Worm (Caenorhabditis elegans): ENCODE measurements around the gene C45H4.14.

The C45H4.14 gene

DNA sequence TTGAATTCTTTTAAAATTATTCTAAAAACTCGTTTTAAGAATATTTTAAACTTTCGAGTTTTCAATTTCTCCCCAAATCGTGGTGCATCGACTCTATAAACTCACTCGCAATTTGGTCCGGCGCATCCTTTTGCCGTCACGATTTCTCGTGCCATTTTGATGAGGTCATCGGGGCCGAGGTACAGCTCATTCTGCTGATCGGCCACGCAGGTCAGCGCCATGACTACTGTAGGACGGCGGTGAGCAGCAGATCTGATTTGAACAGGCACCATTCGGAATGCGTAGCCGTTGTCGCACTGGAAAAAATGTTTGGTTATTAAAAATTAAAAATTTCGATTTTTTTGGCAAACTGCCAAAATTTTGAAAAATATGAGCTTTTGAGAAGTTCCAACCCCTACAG lies 26.6 kb downstream of the C45H4.14 start:
- TF ChIP-seq rnt-1 (tag; optimal IDR thresholded peaks at IDR 0.05): peak; percentile 16
- no peak for TF ChIP-seq mdl-1 (tag; optimal IDR thresholded peaks at IDR 0.05)

DNA sequence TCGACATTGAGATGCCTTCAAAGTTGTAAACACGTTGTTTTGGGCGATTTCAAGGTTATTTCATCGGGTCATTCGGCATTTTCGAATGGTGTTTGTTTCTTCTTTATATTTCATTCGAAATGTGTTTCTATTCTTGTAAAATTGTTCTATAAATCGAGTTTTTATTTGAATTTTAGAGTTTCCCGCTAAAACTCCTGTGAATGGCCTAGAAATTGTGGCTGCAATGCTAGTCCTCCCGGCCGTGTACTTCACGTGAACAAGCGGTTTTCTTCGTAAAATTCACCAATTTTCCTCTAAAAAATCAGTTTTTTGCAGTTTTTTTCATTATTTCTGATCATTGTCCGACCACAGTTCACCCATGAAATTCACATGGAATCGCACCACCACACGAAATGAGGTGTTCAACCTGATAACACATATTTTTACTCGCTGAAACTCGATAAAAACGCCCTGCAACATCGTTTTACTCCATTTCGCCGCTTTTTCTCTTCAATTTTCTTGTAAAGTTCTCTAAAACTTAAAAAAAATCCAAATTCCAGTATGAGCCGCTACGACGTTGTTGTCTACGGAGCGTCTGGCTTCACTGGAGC lies 32.1 kb downstream of the C45H4.14 start, which contains the start of gene ldp-1:
Gene ldp-1, plus strand, starts transcription at position 540 of the 590 bp plus-strand sequence.
- TF ChIP-seq C04F5.9 (tag; optimal IDR thresholded peaks at IDR 0.05): peak; percentile 81
- no peak for TF ChIP-seq ztf-4 (tag; optimal IDR thresholded peaks at IDR 0.05)
- no peak for TF ChIP-seq hlh-17 (GFP tag; optimal IDR thresholded peaks at IDR 0.05; ENCODE audit: borderline replicate concordance)
- peak; percentile 93 to 94 for TF ChIP-seq lin-35 (GFP tag; optimal IDR thresholded peaks at IDR 0.05)
- TF ChIP-seq pax-3 (tag; optimal IDR thresholded peaks at IDR 0.05): peak; percentile 89
- peak; percentile 16 for TF ChIP-seq F16B12.6 (tag; optimal IDR thresholded peaks at IDR 0.05)
- peak; percentile 55 to 73 (median 70) for TF ChIP-seq ceh-82 (tag; optimal IDR thresholded peaks at IDR 0.05)
- TF ChIP-seq ceh-63 (GFP tag; optimal IDR thresholded peaks at IDR 0.05): peak; percentile 60
- TF ChIP-seq nhr-85 (tag): peak; percentile 93
- TF ChIP-seq xbp-1 (tag; optimal IDR thresholded peaks at IDR 0.05): peak; percentile 81
- TF ChIP-seq lin-13 (GFP tag; optimal IDR thresholded peaks at IDR 0.05): peak; percentile 67
- TF ChIP-seq isw-1 (GFP tag; IDR thresholded peaks at IDR 0.05): peak; percentile 78
- TF ChIP-seq C16A3.4 (tag; optimal IDR thresholded peaks at IDR 0.05): peak; percentile 14
- TF ChIP-seq fkh-8 (tag; optimal IDR thresholded peaks at IDR 0.05): peak; percentile 76
- TF ChIP-seq mef-2 (tag; optimal IDR thresholded peaks at IDR 0.05): no peak
- TF ChIP-seq tbx-2 (tag; optimal IDR thresholded peaks at IDR 0.05): peak; percentile 90
- peak; percentile 62 for TF ChIP-seq fos-1 (tag; optimal IDR thresholded peaks at IDR 0.05)
- peak; percentile 92 for TF ChIP-seq nhr-90 (tag; optimal IDR thresholded peaks at IDR 0.05; ENCODE audit: poor library complexity)
- peak; percentile 95 for TF ChIP-seq lir-3 (tag; optimal IDR thresholded peaks at IDR 0.05; ENCODE audit: poor library complexity)
- TF ChIP-seq nhr-77 (tag; optimal IDR thresholded peaks at IDR 0.05): no peak
- peak; percentile 76 for TF ChIP-seq lsy-2 (tag; optimal IDR thresholded peaks at IDR 0.05)
- peak; percentile 67 for TF ChIP-seq elt-2 (tag; optimal IDR thresholded peaks at IDR 0.05)
- TF ChIP-seq ceh-90 (tag; optimal IDR thresholded peaks at IDR 0.05): peak; percentile 96
- peak; percentile 2 for TF ChIP-seq fkh-10 (GFP tag; optimal IDR thresholded peaks at IDR 0.05)
- no peak for TF ChIP-seq nhr-28 (tag; optimal IDR thresholded peaks at IDR 0.05)
- peak; percentile 36 for TF ChIP-seq zip-4 (GFP tag; optimal IDR thresholded peaks at IDR 0.05)
- peak; percentile 62 for TF ChIP-seq lin-15B (tag; optimal IDR thresholded peaks at IDR 0.05)
- TF ChIP-seq nhr-76 (tag; optimal IDR thresholded peaks at IDR 0.05): no peak
- TF ChIP-seq jun-1 (tag; optimal IDR thresholded peaks at IDR 0.05): no peak
- TF ChIP-seq rnt-1 (tag; optimal IDR thresholded peaks at IDR 0.05): peak; percentile 97
- TF ChIP-seq lin-14 (GFP tag; optimal IDR thresholded peaks at IDR 0.05): peak; percentile 92
- peak; percentile 82 for TF ChIP-seq nhr-20 (tag; optimal IDR thresholded peaks at IDR 0.05)
- TF ChIP-seq mdl-1 (tag; optimal IDR thresholded peaks at IDR 0.05): peak in 1 of 2 experiments; percentile 6
- no peak for TF ChIP-seq nhr-12 (tag; optimal IDR thresholded peaks at IDR 0.05)
- peak; percentile 81 for TF ChIP-seq swsn-7 (tag; optimal IDR thresholded peaks at IDR 0.05)
- TF ChIP-seq sptf-1 (tag; optimal IDR thresholded peaks at IDR 0.05): no peak
- TF ChIP-seq efl-3 (GFP tag; optimal IDR thresholded peaks at IDR 0.05): no peak
- peak; percentile 96 for TF ChIP-seq irx-1 (tag; optimal IDR thresholded peaks at IDR 0.05)
- TF ChIP-seq snpc-4 (tag; optimal IDR thresholded peaks at IDR 0.05): peak; percentile 22
- TF ChIP-seq hlh-4 (tag; optimal IDR thresholded peaks at IDR 0.05): peak; percentile 59
- TF ChIP-seq aly-2 (tag; optimal IDR thresholded peaks at IDR 0.05): peak; percentile 6
- peak; percentile 34 for TF ChIP-seq blmp-1 (tag; optimal IDR thresholded peaks at IDR 0.05)
- peak; percentile 80 for TF ChIP-seq mab-9 (GFP tag; IDR thresholded peaks at IDR 0.05)
- peak; percentile 75 for TF ChIP-seq grh-1 (GFP tag; IDR thresholded peaks at IDR 0.05)
- TF ChIP-seq dsc-1 (tag; optimal IDR thresholded peaks at IDR 0.05): peak; percentile 92
- no peak for TF ChIP-seq unc-130 (tag; optimal IDR thresholded peaks at IDR 0.05)
- TF ChIP-seq elt-3 (tag; optimal IDR thresholded peaks at IDR 0.05): peak in 1 of 6 experiments; percentile 51
- TF ChIP-seq mep-1 (tag; optimal IDR thresholded peaks at IDR 0.05): peak; percentile 65
- peak; percentile 46 for TF ChIP-seq ceh-88 (GFP tag; IDR thresholded peaks at IDR 0.05)
- TF ChIP-seq snu-23 (GFP tag; optimal IDR thresholded peaks at IDR 0.05): peak; percentile 81
